Fruit fly (Drosophila melanogaster): ENCODE measurements around the gene ash2.

DNA sequence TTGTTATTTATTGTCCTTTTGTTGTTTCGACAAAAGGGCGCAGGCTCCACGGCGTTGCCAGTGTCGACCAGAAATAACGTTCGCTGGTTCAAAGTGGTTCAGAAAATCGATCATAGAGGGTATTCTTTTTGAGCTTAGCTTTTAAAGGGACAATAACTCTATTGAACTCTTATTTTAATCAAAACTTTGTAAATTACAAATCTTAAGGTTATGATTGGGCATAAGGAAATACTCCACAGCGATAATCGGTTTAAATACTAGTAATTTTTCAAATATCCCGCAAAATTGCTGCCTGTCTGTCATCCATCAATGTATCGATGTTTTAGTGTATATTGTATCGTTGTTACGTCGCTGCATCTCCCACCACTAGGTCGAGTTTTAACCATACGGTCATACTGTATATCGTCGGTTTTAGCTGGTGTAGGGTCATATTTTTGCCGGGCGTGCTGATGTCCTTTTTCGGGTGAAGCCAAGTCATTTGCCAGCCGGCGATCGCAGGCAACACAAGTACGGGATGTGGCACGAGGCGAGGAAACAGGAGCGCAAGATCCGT lies 4.9 kb downstream of the ash2 start, which contains the start of the genes CG31125 and CG6695:
- TF ChIP-seq ttk (optimal IDR thresholded peaks at IDR 0.05) (no peak), h (optimal IDR thresholded peaks at IDR 0.05) (no peak), psq (optimal IDR thresholded peaks at IDR 0.05) (no peak), Myc (optimal IDR thresholded peaks at IDR 0.05) (no peak), insv (optimal IDR thresholded peaks at IDR 0.05) (no peak)

Measured in Kc167 (cell line).